Worm (Caenorhabditis elegans) whole organism, L3 larva: ENCODE data around the gene C49F8.14.
A peak's percentile ranks its signal among the peaks of the same experiment; 100 is the strongest.

Source experiments
- aly-2 ChIP-seq: fragments of 150-350 bp; optimal IDR thresholded peaks from 2 replicates; lab custom pipeline; 2014; ENCODE audit warnings: missing biosample characterization, missing genetic modification characterization
- ceh-16 ChIP-seq: sonication (generic microtip); optimal IDR thresholded peaks from 2 replicates; lab custom pipeline; 2017; ENCODE audit warnings: missing biosample characterization, missing genetic modification characterization
- ceh-28 ChIP-seq: fragments of 150-350 bp; optimal IDR thresholded peaks from 2 replicates; lab custom pipeline; 2014; ENCODE audit warnings: missing biosample characterization, missing genetic modification reagents, missing genetic modification characterization
- ceh-82 ChIP-seq: fragments of 150-350 bp; optimal IDR thresholded peaks from 2 replicates; lab custom pipeline; 2014; ENCODE audit warnings: missing biosample characterization, missing genetic modification characterization
- ceh-9 ChIP-seq: sonication (generic microtip); optimal IDR thresholded peaks from 2 replicates; lab custom pipeline; 2018; ENCODE audit warnings: missing biosample characterization, missing genetic modification characterization
- daf-12 ChIP-seq: fragments of 150-350 bp; optimal IDR thresholded peaks from 2 replicates; lab custom pipeline; 2014; ENCODE audit warnings: missing biosample characterization, missing genetic modification reagents, missing genetic modification characterization
- egl-5 ChIP-seq: fragments of 150-350 bp; optimal IDR thresholded peaks from 2 replicates; lab custom pipeline; 2017; ENCODE audit warnings: missing biosample characterization, missing genetic modification reagents, missing genetic modification characterization, inconsistent platforms
- elt-1 ChIP-seq: fragments of 150-350 bp; optimal IDR thresholded peaks from 2 replicates; lab custom pipeline; 2014; ENCODE audit warnings: missing biosample characterization, missing genetic modification characterization
- elt-2 ChIP-seq: sonication (generic microtip); optimal IDR thresholded peaks from 2 replicates; lab custom pipeline; 2016; ENCODE audit warnings: missing genetic modification reagents, mild to moderate bottlenecking, missing genetic modification characterization, missing compliant biosample characterization
- eor-1 ChIP-seq, 2 experiments: fragments of 150-350 bp; optimal IDR thresholded peaks; 2 replicates each; lab custom pipeline; 2014 to 2018; ENCODE audit warnings: missing biosample characterization in 2 of 2, missing genetic modification characterization in 2 of 2
- fkh-2 ChIP-seq: fragments of 150-350 bp; optimal IDR thresholded peaks from 2 replicates; lab custom pipeline; 2014; ENCODE audit warnings: missing biosample characterization, missing genetic modification reagents, missing genetic modification characterization
- fos-1 ChIP-seq: fragments of 150-350 bp; optimal IDR thresholded peaks from 2 replicates; lab custom pipeline; 2014; ENCODE audit warnings: missing biosample characterization, missing genetic modification characterization
- hmg-11 ChIP-seq: sonication (generic microtip); optimal IDR thresholded peaks from 2 replicates; lab custom pipeline; 2016; ENCODE audit warnings: missing genetic modification characterization, missing compliant biosample characterization
- jun-1 ChIP-seq: fragments of 150-350 bp; optimal IDR thresholded peaks from 2 replicates; lab custom pipeline; 2014; ENCODE audit warnings: missing biosample characterization, missing genetic modification reagents, missing genetic modification characterization
- lin-15B ChIP-seq: fragments of 150-350 bp; optimal IDR thresholded peaks from 2 replicates; lab custom pipeline; 2014; ENCODE audit warnings: missing biosample characterization, missing genetic modification characterization
- lin-39 ChIP-seq: fragments of 150-350 bp; optimal IDR thresholded peaks from 2 replicates; lab custom pipeline; 2018; ENCODE audit warnings: missing biosample characterization, missing genetic modification reagents, missing genetic modification characterization
- mdl-1 ChIP-seq: fragments of 150-350 bp; optimal IDR thresholded peaks from 2 replicates; lab custom pipeline; 2014; ENCODE audit warnings: missing biosample characterization, missing genetic modification characterization
- nfya-1 ChIP-seq: sonication (generic microtip); optimal IDR thresholded peaks from 2 replicates; lab custom pipeline; 2017; ENCODE audit warnings: missing genetic modification characterization, mild to moderate bottlenecking, missing compliant biosample characterization, antibody characterized with exemption, moderate library complexity; ENCODE audit not compliant: insufficient read depth
- nhr-11 ChIP-seq: fragments of 150-350 bp; optimal IDR thresholded peaks from 2 replicates; lab custom pipeline; 2014; ENCODE audit warnings: missing biosample characterization, missing genetic modification characterization
- nhr-23 ChIP-seq: fragments of 150-350 bp; optimal IDR thresholded peaks from 2 replicates; lab custom pipeline; 2014; ENCODE audit warnings: missing biosample characterization, missing genetic modification reagents, missing genetic modification characterization
- nhr-237 ChIP-seq: fragments of 150-350 bp; optimal IDR thresholded peaks from 2 replicates; lab custom pipeline; 2014; ENCODE audit warnings: missing biosample characterization, missing genetic modification characterization
- nhr-25 ChIP-seq: sonication (generic microtip); optimal IDR thresholded peaks from 2 replicates; lab custom pipeline; 2017; ENCODE audit warnings: missing biosample characterization, missing genetic modification characterization
- nhr-28 ChIP-seq: fragments of 150-350 bp; optimal IDR thresholded peaks from 2 replicates; lab custom pipeline; 2014; ENCODE audit warnings: missing biosample characterization, missing genetic modification characterization
- nhr-43 ChIP-seq: sonication (generic microtip); optimal IDR thresholded peaks from 2 replicates; lab custom pipeline; 2016; ENCODE audit warnings: mild to moderate bottlenecking, missing genetic modification characterization, missing compliant biosample characterization; ENCODE audit not compliant: poor library complexity, severe bottlenecking
- nhr-67 ChIP-seq: fragments of 150-350 bp; optimal IDR thresholded peaks from 2 replicates; lab custom pipeline; 2014; ENCODE audit warnings: missing biosample characterization, missing genetic modification characterization
- nhr-77 ChIP-seq: fragments of 150-350 bp; optimal IDR thresholded peaks from 2 replicates; lab custom pipeline; 2014; ENCODE audit warnings: missing biosample characterization, missing genetic modification characterization
- pha-4 ChIP-seq: fragments of 150-350 bp; optimal IDR thresholded peaks from 2 replicates; lab custom pipeline; 2014; ENCODE audit warnings: missing biosample characterization, missing genetic modification reagents, missing genetic modification characterization
- pqm-1 ChIP-seq: fragments of 150-350 bp; optimal IDR thresholded peaks from 2 replicates; lab custom pipeline; 2017; ENCODE audit warnings: missing biosample characterization, missing genetic modification characterization, inconsistent platforms
- snpc-4 ChIP-seq: fragments of 150-350 bp; optimal IDR thresholded peaks from 2 replicates; lab custom pipeline; 2014; ENCODE audit warnings: missing biosample characterization, missing genetic modification characterization
- unc-39 ChIP-seq: sonication (generic microtip); optimal IDR thresholded peaks from 4 replicates; lab custom pipeline; 2017; ENCODE audit warnings: missing biosample characterization, missing genetic modification characterization
- unc-62 ChIP-seq: fragments of 150-350 bp; sonication (generic microtip); optimal IDR thresholded peaks from 4 replicates; lab custom pipeline; 2014; ENCODE audit warnings: missing biosample characterization, missing genetic modification reagents, missing genetic modification characterization
- zag-1 ChIP-seq: fragments of 150-350 bp; optimal IDR thresholded peaks from 2 replicates; lab custom pipeline; 2014; ENCODE audit warnings: missing biosample characterization, missing genetic modification characterization
- ztf-4 ChIP-seq: fragments of 150-350 bp; optimal IDR thresholded peaks from 2 replicates; lab custom pipeline; 2014; ENCODE audit warnings: missing biosample characterization, missing genetic modification characterization

The C49F8.14 gene

DNA sequence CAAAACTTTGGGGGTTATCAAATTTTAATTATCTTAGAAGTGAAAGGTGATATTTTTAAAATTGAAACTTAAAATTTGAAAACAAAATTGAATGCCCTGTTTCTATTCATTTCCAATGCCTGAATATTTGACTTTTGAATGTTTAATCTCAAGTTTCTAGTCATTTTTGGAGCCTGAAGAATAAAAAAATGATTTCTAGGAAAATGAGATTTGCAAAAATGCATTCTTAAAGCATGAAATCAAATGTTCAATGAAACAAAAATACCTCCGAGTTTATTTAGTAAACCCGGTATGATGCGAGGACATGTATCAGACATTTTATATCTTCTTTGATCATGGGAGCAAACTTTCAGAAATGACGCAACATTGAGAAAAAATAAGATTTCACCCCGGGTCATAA, 2.3 kb upstream of the C49F8.14 start:
- peak; percentile 84 for TF ChIP-seq nhr-11 (tag; lab: Kevin White, UChicago)
- no peak for TF ChIP-seq nhr-67 (tag; lab: Kevin White, UChicago)
- no peak for TF ChIP-seq lin-15B
- TF ChIP-seq nhr-23 (tag; lab: Kevin White, UChicago): no peak
- TF ChIP-seq egl-5 (tag; lab: Kevin White, UChicago): no peak
- TF ChIP-seq elt-1: no peak
- TF ChIP-seq, all 47 proteins: peak for 1

ce11 chrX:13376185-13376584, 564 bp downstream of the C49F8.14 start:
- TF ChIP-seq elt-2 (no peak), nhr-23 (tag; lab: Kevin White, UChicago) (no peak), fkh-2 (tag; lab: Kevin White, UChicago) (no peak), nhr-25 (tag; lab: Kevin White, UChicago) (no peak), nhr-43 (tag; lab: Kevin White, UChicago) (no peak), ztf-4 (tag; lab: Kevin White, UChicago) (no peak), egl-5 (tag; lab: Kevin White, UChicago) (no peak), daf-12 (tag; lab: Kevin White, UChicago) (no peak), elt-1 (no peak), nhr-67 (tag; lab: Kevin White, UChicago) (no peak), unc-39 (tag; lab: Kevin White, UChicago) (no peak), mdl-1 (no peak), ceh-82 (tag; lab: Kevin White, UChicago) (no peak), nfya-1 (tag; lab: Kevin White, UChicago) (no peak), nhr-28 (tag; lab: Kevin White, UChicago) (no peak), eor-1 (tag; optimal IDR thresholded peaks at IDR 0.05; lab: Kevin White, UChicago) (no peak), aly-2 (tag; lab: Kevin White, UChicago) (no peak), nhr-77 (tag; lab: Kevin White, UChicago) (no peak), zag-1 (tag; lab: Kevin White, UChicago) (no peak), nhr-11 (tag; lab: Kevin White, UChicago) (no peak)

DNA sequence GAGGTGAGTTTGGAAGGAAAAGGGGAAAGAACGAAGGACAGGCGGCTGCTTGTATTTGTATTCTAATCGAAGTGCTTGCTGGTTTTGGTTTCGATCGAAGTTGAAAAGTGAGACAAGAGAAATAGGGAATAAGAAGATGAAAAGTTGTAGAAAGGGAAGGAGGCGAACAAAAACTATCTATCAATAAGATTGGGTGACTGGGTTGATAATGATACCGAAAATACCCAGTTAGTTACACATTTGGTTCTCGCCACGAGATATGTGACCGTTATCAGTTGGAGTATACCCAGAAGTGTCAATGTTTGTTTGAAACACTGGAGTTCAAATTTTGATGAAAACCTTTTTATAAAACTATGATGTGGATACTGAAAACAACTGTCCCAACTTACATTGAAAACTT, 8.5 kb downstream of the C49F8.14 start:
- peak; percentile 79 for TF ChIP-seq pqm-1
- TF ChIP-seq pha-4 (tag; lab: Kevin White, UChicago): peak; percentile 24
- peak; percentile 90 for TF ChIP-seq elt-2
- TF ChIP-seq jun-1 (tag; lab: Kevin White, UChicago): peak; percentile 46
- no peak for TF ChIP-seq unc-62 (GFP tag; lab: Kevin White, UChicago)
- TF ChIP-seq mdl-1: no peak

ce11 chrX:13366955-13367354, 9.8 kb downstream of the C49F8.14 start:
- TF ChIP-seq nhr-237 (tag; lab: Kevin White, UChicago) (no peak), pha-4 (tag; lab: Kevin White, UChicago) (peak; percentile 55)
- TF ChIP-seq, all 47 proteins: peak for 1

DNA sequence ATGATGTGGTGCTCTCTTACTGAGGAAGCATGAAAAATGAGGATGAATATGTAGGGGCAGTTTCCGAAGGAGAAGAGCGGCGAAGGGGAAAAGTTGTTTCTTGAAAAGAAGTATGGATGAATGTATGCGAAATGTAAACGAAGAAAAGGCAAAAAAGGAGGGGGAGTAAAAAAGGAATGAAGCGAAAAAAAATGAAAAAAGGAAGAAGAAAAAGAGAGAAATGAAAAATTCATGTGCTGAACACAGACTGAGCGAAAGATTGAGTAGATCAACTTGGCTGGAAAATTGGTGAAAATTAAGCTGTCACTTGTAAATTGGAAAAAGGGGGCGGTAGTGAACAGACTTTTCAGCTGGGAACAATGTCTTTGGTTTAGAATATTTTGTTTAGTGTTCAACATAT, 11.9 kb downstream of the C49F8.14 start, which contains the start of gene C49F8.1:
TSS of gene C49F8.1 (minus strand) at position 101 of the 400 bp plus-strand sequence.
- TF ChIP-seq unc-39 (tag; lab: Kevin White, UChicago) (no peak), mdl-1 (no peak), snpc-4 (tag; lab: Kevin White, UChicago) (no peak)

- no peak for TF ChIP-seq elt-1
- TF ChIP-seq eor-1 (tag; optimal IDR thresholded peaks at IDR 0.05; lab: Kevin White, UChicago): no peak
- no peak for TF ChIP-seq daf-12 (tag; lab: Kevin White, UChicago)
- no peak for TF ChIP-seq ceh-28 (tag; lab: Kevin White, UChicago)
- no peak for TF ChIP-seq lin-39 (tag; lab: Kevin White, UChicago)
- no peak for TF ChIP-seq ceh-82 (tag; lab: Kevin White, UChicago)
- TF ChIP-seq hmg-11 (tag; lab: Kevin White, UChicago): no peak
- TF ChIP-seq nhr-28 (tag; lab: Kevin White, UChicago): no peak
- no peak for TF ChIP-seq nhr-237 (tag; lab: Kevin White, UChicago)
- no peak for TF ChIP-seq ceh-16
- no peak for TF ChIP-seq ceh-9 (tag; lab: Kevin White, UChicago)
- TF ChIP-seq ztf-4 (tag; lab: Kevin White, UChicago): no peak
- no peak for TF ChIP-seq zag-1 (tag; lab: Kevin White, UChicago)
- TF ChIP-seq nhr-67 (tag; lab: Kevin White, UChicago): no peak
- no peak for TF ChIP-seq fos-1 (tag; lab: Kevin White, UChicago)
Measured at ce11 chrX:13362486-13362885, 14.3 kb downstream of the C49F8.14 start, which contains the start of gene C49F8.15. Gene C49F8.15 (minus strand): TSS chrX:13362586.
